Worm (Caenorhabditis elegans) whole organism, mixed stage, embryonic: ENCODE results near the gene flp-17.

ENCODE experiments used
- M03D4.4 ChIP-seq: sonication (generic microtip); optimal IDR thresholded peaks from 2 replicates; lab custom pipeline; 2017; ENCODE audit warnings: mild to moderate bottlenecking, missing genetic modification characterization, missing compliant biosample characterization
- bed-3 ChIP-seq: fragments of 200-800 bp; sonication (Bioruptor generic); optimal IDR thresholded peaks from 3 replicates; lab custom pipeline; 2018; ENCODE audit warnings: mild to moderate bottlenecking, missing genetic modification characterization, moderate library complexity, missing compliant biosample characterization
- ceh-43 ChIP-seq: fragments of 200-800 bp; sonication (Bioruptor generic); optimal IDR thresholded peaks from 2 replicates; lab custom pipeline; 2018; ENCODE audit warnings: mild to moderate bottlenecking, missing genetic modification characterization, moderate library complexity, missing compliant biosample characterization
- ceh-83 ChIP-seq: fragments of 200-800 bp; sonication (Bioruptor generic); optimal IDR thresholded peaks from 2 replicates; lab custom pipeline; 2018; ENCODE audit warnings: mild to moderate bottlenecking, missing genetic modification characterization, missing compliant biosample characterization
- ces-1 ChIP-seq: fragments of 150-350 bp; optimal IDR thresholded peaks from 2 replicates; lab custom pipeline; 2014; ENCODE audit warnings: missing biosample characterization, missing genetic modification reagents, missing genetic modification characterization
- cnd-1 ChIP-seq: fragments of 200-800 bp; sonication (Bioruptor generic); optimal IDR thresholded peaks from 2 replicates; lab custom pipeline; 2018; ENCODE audit warnings: mild to moderate bottlenecking, missing genetic modification characterization, missing compliant biosample characterization
- drap-1 ChIP-seq: fragments of 200-800 bp; sonication (Bioruptor generic); optimal IDR thresholded peaks from 3 replicates; lab custom pipeline; 2018; ENCODE audit warnings: mild to moderate bottlenecking, missing genetic modification characterization, missing compliant biosample characterization
- elt-1 ChIP-seq: sonication (generic microtip); optimal IDR thresholded peaks from 2 replicates; lab custom pipeline; 2017; ENCODE audit warnings: missing genetic modification characterization, mild to moderate bottlenecking, missing compliant biosample characterization, antibody characterized with exemption, moderate library complexity, borderline replicate concordance; ENCODE audit not compliant: insufficient read depth
- elt-3 ChIP-seq: fragments of 150-350 bp; optimal IDR thresholded peaks from 2 replicates; lab custom pipeline; 2014; ENCODE audit warnings: missing biosample characterization, missing genetic modification characterization
- flh-1 ChIP-seq: fragments of 200-800 bp; sonication (Bioruptor generic); optimal IDR thresholded peaks from 2 replicates; lab custom pipeline; 2018; ENCODE audit warnings: mild to moderate bottlenecking, missing genetic modification characterization, moderate library complexity, missing compliant biosample characterization
- ham-2 ChIP-seq: fragments of 200-800 bp; sonication (Bioruptor generic); optimal IDR thresholded peaks from 2 replicates; lab custom pipeline; 2018; ENCODE audit warnings: mild to moderate bottlenecking, missing genetic modification characterization, missing compliant biosample characterization
- hlh-1 ChIP-seq: fragments of 150-350 bp; optimal IDR thresholded peaks from 2 replicates; lab custom pipeline; 2014; ENCODE audit warnings: missing biosample characterization, missing genetic modification reagents, missing genetic modification characterization
- lin-13 ChIP-seq: fragments of 150-350 bp; optimal IDR thresholded peaks from 2 replicates; lab custom pipeline; 2014; ENCODE audit warnings: missing biosample characterization, missing genetic modification characterization
- lin-32 ChIP-seq: fragments of 200-800 bp; sonication (Bioruptor generic); optimal IDR thresholded peaks from 2 replicates; lab custom pipeline; 2018; ENCODE audit warnings: mild to moderate bottlenecking, missing genetic modification characterization, missing compliant biosample characterization
- lsy-2 ChIP-seq: fragments of 150-350 bp; optimal IDR thresholded peaks from 2 replicates; lab custom pipeline; 2014; ENCODE audit warnings: missing biosample characterization, missing genetic modification characterization
- mab-5 ChIP-seq: fragments of 150-350 bp; optimal IDR thresholded peaks from 2 replicates; lab custom pipeline; 2014; ENCODE audit warnings: missing biosample characterization, missing genetic modification characterization
- mls-2 ChIP-seq: sonication (generic microtip); optimal IDR thresholded peaks from 2 replicates; lab custom pipeline; 2016; ENCODE audit warnings: mild to moderate bottlenecking, missing genetic modification characterization, moderate library complexity, missing compliant biosample characterization
- nhr-12 ChIP-seq: fragments of 150-350 bp; optimal IDR thresholded peaks from 2 replicates; lab custom pipeline; 2014; ENCODE audit warnings: missing biosample characterization, missing genetic modification characterization
- nhr-2 ChIP-seq: fragments of 150-350 bp; optimal IDR thresholded peaks from 2 replicates; lab custom pipeline; 2014; ENCODE audit warnings: missing biosample characterization, missing genetic modification characterization
- nhr-28 ChIP-seq: fragments of 150-350 bp; optimal IDR thresholded peaks from 2 replicates; lab custom pipeline; 2014; ENCODE audit warnings: missing biosample characterization, missing genetic modification characterization
- nhr-76 ChIP-seq: sonication (generic microtip); optimal IDR thresholded peaks from 2 replicates; lab custom pipeline; 2017; ENCODE audit warnings: missing biosample characterization, missing genetic modification characterization
- pha-4 ChIP-seq: fragments of 150-350 bp; optimal IDR thresholded peaks from 2 replicates; lab custom pipeline; 2018; ENCODE audit warnings: missing biosample characterization, missing genetic modification reagents, missing genetic modification characterization
- sem-2 ChIP-seq: fragments of 200-800 bp; sonication (Bioruptor generic); optimal IDR thresholded peaks from 2 replicates; lab custom pipeline; 2018; ENCODE audit warnings: mild to moderate bottlenecking, missing genetic modification characterization, missing compliant biosample characterization
- snpc-4 ChIP-seq: fragments of 150-350 bp; optimal IDR thresholded peaks from 2 replicates; lab custom pipeline; 2014; ENCODE audit warnings: missing biosample characterization, missing genetic modification characterization
- sptf-1 ChIP-seq: sonication (generic microtip); optimal IDR thresholded peaks from 2 replicates; lab custom pipeline; 2017; ENCODE audit warnings: mild to moderate bottlenecking, missing genetic modification characterization, moderate library complexity, missing compliant biosample characterization
- unc-120 ChIP-seq: sonication (generic microtip); optimal IDR thresholded peaks from 2 replicates; lab custom pipeline; 2017; ENCODE audit warnings: missing genetic modification characterization, missing compliant biosample characterization; ENCODE audit not compliant: poor library complexity, severe bottlenecking
- unc-39 ChIP-seq: fragments of 150-350 bp; optimal IDR thresholded peaks from 2 replicates; lab custom pipeline; 2014; ENCODE audit warnings: missing biosample characterization, missing genetic modification characterization
- unc-62 ChIP-seq: fragments of 150-350 bp; optimal IDR thresholded peaks from 2 replicates; lab custom pipeline; 2014; ENCODE audit warnings: missing biosample characterization, missing genetic modification reagents, missing genetic modification characterization
- ztf-11 ChIP-seq: fragments of 150-350 bp; optimal IDR thresholded peaks from 2 replicates; lab custom pipeline; 2014; ENCODE audit warnings: missing biosample characterization, missing genetic modification characterization

The flp-17 gene

ce11 chrIV:17191791-17192190 lies at the start of gene flp-17:
Gene flp-17 (minus strand): TSS chrIV:17191891.
- TF ChIP-seq mab-5 (tag; lab: Kevin White, UChicago) (no peak), elt-3 (no peak)
- TF ChIP-seq, all 35 proteins: peak for 0

- peak; percentile 60 for TF ChIP-seq ces-1 (GFP tag; lab: Kevin White, UChicago)
- no peak for TF ChIP-seq nhr-76 (tag; lab: Kevin White, UChicago)
- TF ChIP-seq ham-2, result no peak
- TF ChIP-seq, all 35 proteins: peak for 1
Observed at ce11 chrIV:17238951-17239350, 47.3 kb upstream of the flp-17 start.

- TF ChIP-seq elt-1 (tag; lab: Kevin White, UChicago) (no peak), sptf-1 (tag; lab: Kevin White, UChicago) (no peak), ces-1 (GFP tag; lab: Kevin White, UChicago) (peak; percentile 26), unc-39 (no peak), hlh-1 (tag; lab: Kevin White, UChicago) (no peak), ham-2 (no peak)
Observed at ce11 chrIV:17237029-17237428, 45.3 kb upstream of the flp-17 start.

ce11 chrIV:17233494-17233893 lies 41.8 kb upstream of the flp-17 start:
- TF ChIP-seq ces-1 (GFP tag; lab: Kevin White, UChicago) (peak; percentile 91), M03D4.4 (tag; lab: Kevin White, UChicago) (no peak), mls-2 (tag; lab: Kevin White, UChicago) (no peak)
- TF ChIP-seq, all 35 proteins: peak for 1

- TF ChIP-seq ces-1 (GFP tag; lab: Kevin White, UChicago) (peak; percentile 77), snpc-4 (tag; lab: Kevin White, UChicago) (no peak)
Observed at ce11 chrIV:17232899-17233298, 41.2 kb upstream of the flp-17 start.

ce11 chrIV:17230958-17231357 lies 39.3 kb upstream of the flp-17 start, which contains the start of gene npr-32:
Gene npr-32 (minus strand): TSS chrIV:17231058.
- no peak for TF ChIP-seq ztf-11 (tag; lab: Kevin White, UChicago)
- TF ChIP-seq nhr-28 (tag; lab: Kevin White, UChicago), result no peak
- no peak for TF ChIP-seq flh-1 (GFP tag; lab: Kevin White, UChicago)
- no peak for TF ChIP-seq mls-2 (tag; lab: Kevin White, UChicago)
- TF ChIP-seq pha-4 (tag; lab: Kevin White, UChicago), result no peak
- TF ChIP-seq nhr-76 (tag; lab: Kevin White, UChicago), result no peak
- TF ChIP-seq bed-3 (GFP tag; lab: Kevin White, UChicago), result no peak
- TF ChIP-seq unc-62 (GFP tag; lab: Kevin White, UChicago), result no peak
- TF ChIP-seq drap-1 (GFP tag; lab: Kevin White, UChicago), result no peak
- no peak for TF ChIP-seq lsy-2 (tag; lab: Kevin White, UChicago)
- TF ChIP-seq cnd-1, result no peak
- no peak for TF ChIP-seq nhr-12
- TF ChIP-seq unc-120 (tag; lab: Kevin White, UChicago), result no peak
- TF ChIP-seq sptf-1 (tag; lab: Kevin White, UChicago), result no peak
- TF ChIP-seq snpc-4 (tag; lab: Kevin White, UChicago), result no peak
- no peak for TF ChIP-seq lin-32 (GFP tag; lab: Kevin White, UChicago)

- TF ChIP-seq lsy-2 (tag; lab: Kevin White, UChicago) (no peak), flh-1 (GFP tag; lab: Kevin White, UChicago) (no peak), nhr-2 (tag; lab: Kevin White, UChicago) (no peak), sptf-1 (tag; lab: Kevin White, UChicago) (no peak), lin-13 (tag; lab: Kevin White, UChicago) (no peak)
Observed at ce11 chrIV:17223474-17223873, 31.8 kb upstream of the flp-17 start, which contains the start of gene Y116A8B.4. Gene Y116A8B.4 (plus strand): TSS chrIV:17223774.

- TF ChIP-seq sem-2 (no peak), unc-39 (no peak), mab-5 (tag; lab: Kevin White, UChicago) (no peak), nhr-12 (no peak), cnd-1 (no peak), flh-1 (GFP tag; lab: Kevin White, UChicago) (no peak), ceh-83 (GFP tag; lab: Kevin White, UChicago) (no peak), ceh-43 (GFP tag; lab: Kevin White, UChicago) (no peak)
Observed at ce11 chrIV:17216048-17216447, 24.4 kb upstream of the flp-17 start, which contains the start of gene Y116A8B.1. Gene Y116A8B.1 (plus strand): TSS chrIV:17216348.
